Worm (Caenorhabditis elegans): Measurements from ENCODE around the gene Y45F3A.8.

Gene Y45F3A.8

DNA sequence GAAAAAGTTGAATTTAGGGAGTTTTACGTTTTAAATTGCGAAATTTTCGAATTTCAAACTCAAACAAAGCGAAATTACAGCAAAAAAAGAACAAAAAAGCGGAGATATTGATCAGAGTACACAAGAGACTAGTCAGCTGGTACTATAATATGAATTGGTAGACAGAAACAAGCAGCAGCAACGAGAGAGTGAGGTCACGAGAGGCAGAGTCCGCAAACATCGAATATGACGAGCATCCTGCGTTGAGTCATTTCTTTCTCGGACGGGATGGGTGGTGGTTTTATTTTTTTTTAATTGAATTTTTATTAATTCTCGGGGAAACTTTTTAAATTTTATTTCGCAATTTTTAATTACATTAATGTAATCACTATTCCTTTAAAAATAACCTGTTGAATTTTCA lies 7.1 kb upstream of the Y45F3A.8 start (continued):
- TF ChIP-seq ama-1 (optimal IDR thresholded peaks at IDR 0.05), result no peak
- no peak for TF ChIP-seq ama-1 (GFP tag; optimal IDR thresholded peaks at IDR 0.05)
- no peak for TF ChIP-seq C06A6.2 (GFP tag; conservative IDR thresholded peaks at IDR 0.05)
- no peak for TF ChIP-seq zim-3 (tag; optimal IDR thresholded peaks at IDR 0.05)
- TF ChIP-seq nhr-179 (tag; optimal IDR thresholded peaks at IDR 0.05), result no peak
- TF ChIP-seq mel-28 (tag; optimal IDR thresholded peaks at IDR 0.05; ENCODE audit: borderline replicate concordance), result no peak
- TF ChIP-seq K12H6.12 (tag; optimal IDR thresholded peaks at IDR 0.05), result peak; percentile 29
- TF ChIP-seq dpff-1 (tag; optimal IDR thresholded peaks at IDR 0.05), result no peak
- TF ChIP-seq ceh-58 (GFP tag; IDR thresholded peaks at IDR 0.05), result no peak
- no peak for TF ChIP-seq cebp-2 (GFP tag; IDR thresholded peaks at IDR 0.05)
- no peak for TF ChIP-seq ceh-40 (GFP tag; IDR thresholded peaks at IDR 0.05)
- TF ChIP-seq ztf-25 (GFP tag; IDR thresholded peaks at IDR 0.05), result no peak
- no peak for TF ChIP-seq nhr-27 (tag; optimal IDR thresholded peaks at IDR 0.05)
- TF ChIP-seq sdz-38 (tag; optimal IDR thresholded peaks at IDR 0.05), result no peak
- no peak for TF ChIP-seq ztf-3 (GFP tag; optimal IDR thresholded peaks at IDR 0.05)
- TF ChIP-seq ztf-28 (GFP tag; IDR thresholded peaks at IDR 0.05), result no peak
- 0 out of 2 replicates have a peak, but pooled peaks have one; percentile 9 for TF ChIP-seq ceh-100 (GFP tag; IDR thresholded peaks at IDR 0.05)
- no peak for TF ChIP-seq egrh-3 (GFP tag; IDR thresholded peaks at IDR 0.05)
- TF ChIP-seq lsy-27 (tag; optimal IDR thresholded peaks at IDR 0.05; ENCODE audit: borderline replicate concordance, insufficient read depth), result no peak
- no peak for TF ChIP-seq F55B11.4 (tag; optimal IDR thresholded peaks at IDR 0.05; ENCODE audit: borderline replicate concordance, insufficient read depth)
- TF ChIP-seq ztf-6 (GFP tag; IDR thresholded peaks at IDR 0.05), result no peak
- TF ChIP-seq egl-44 (GFP tag; IDR thresholded peaks at IDR 0.05), result peak; percentile 32; the same call in 1 of the 2 replicates
- TF ChIP-seq dpl-1 (GFP tag; optimal IDR thresholded peaks at IDR 0.05), result no peak
- TF ChIP-seq ZK185.1 (tag; optimal IDR thresholded peaks at IDR 0.05; ENCODE audit: poor library complexity, severe bottlenecking), result no peak
- TF ChIP-seq mes-4 (tag; optimal IDR thresholded peaks at IDR 0.05), result no peak
- TF ChIP-seq rec-8 (tag; optimal IDR thresholded peaks at IDR 0.05), result no peak
- TF ChIP-seq Y56A3A.18 (GFP tag; IDR thresholded peaks at IDR 0.05), result no peak
- TF ChIP-seq ceh-79 (tag; optimal IDR thresholded peaks at IDR 0.05), result no peak
- TF ChIP-seq atf-7 (tag; optimal IDR thresholded peaks at IDR 0.05), result no peak
- TF ChIP-seq lin-40 (tag; optimal IDR thresholded peaks at IDR 0.05), result peak; percentile 56
- TF ChIP-seq rpc-1 (optimal IDR thresholded peaks at IDR 0.05), result no peak
- no peak for TF ChIP-seq rpc-1 (tag; optimal IDR thresholded peaks at IDR 0.05)
- no peak for TF ChIP-seq aptf-3 (GFP tag; IDR thresholded peaks at IDR 0.05)
- TF ChIP-seq Y67H2A.10 (GFP tag; conservative IDR thresholded peaks at IDR 0.05), result no peak
- TF ChIP-seq F57A8.1 (GFP tag; optimal IDR thresholded peaks at IDR 0.05), result no peak
- TF ChIP-seq hlh-26 (GFP tag; conservative IDR thresholded peaks at IDR 0.05), result no peak
- TF ChIP-seq hmg-20 (GFP tag; IDR thresholded peaks at IDR 0.05), result no peak
- TF ChIP-seq athp-1 (tag; optimal IDR thresholded peaks at IDR 0.05), result no peak
- TF ChIP-seq snpc-4 (GFP tag; optimal IDR thresholded peaks at IDR 0.05), result no peak
- TF ChIP-seq snpc-4 (tag; optimal IDR thresholded peaks at IDR 0.05), result peak in 1 of 4 experiments; percentile 2
- TF ChIP-seq lir-1 (GFP tag; conservative IDR thresholded peaks at IDR 0.05), result no peak
- no peak for TF ChIP-seq fkh-3 (tag; optimal IDR thresholded peaks at IDR 0.05)
- no peak for TF ChIP-seq aptf-2 (GFP tag; conservative IDR thresholded peaks at IDR 0.05)
- no peak for TF ChIP-seq akir-1 (GFP tag; optimal IDR thresholded peaks at IDR 0.05)
- no peak for TF ChIP-seq nhr-90 (tag; optimal IDR thresholded peaks at IDR 0.05)
- no peak for TF ChIP-seq B0019.2 (GFP tag; conservative IDR thresholded peaks at IDR 0.05)
- no peak for TF ChIP-seq ekl-4 (GFP tag; IDR thresholded peaks at IDR 0.05)
- TF ChIP-seq ztf-26 (tag; optimal IDR thresholded peaks at IDR 0.05), result no peak
- TF ChIP-seq Y79H2A.3 (GFP tag; conservative IDR thresholded peaks at IDR 0.05), result no peak
- TF ChIP-seq unc-130 (GFP tag; optimal IDR thresholded peaks at IDR 0.05), result no peak
- TF ChIP-seq ztf-18 (tag; optimal IDR thresholded peaks at IDR 0.05), result peak; percentile 29

Data from whole organism, young adult.